Worm (Caenorhabditis elegans) whole organism, late embryonic: ENCODE data around the gene Y55B1BL.1.

Experiments used
- C08G9.2 ChIP-seq: sonication (generic microtip); optimal IDR thresholded peaks from 2 replicates; lab custom pipeline; 2016; ENCODE audit warnings: mild to moderate bottlenecking, missing genetic modification characterization, moderate library complexity, missing compliant biosample characterization
- T23F11.4 ChIP-seq: fragments of 200-800 bp; sonication (Bioruptor generic); optimal IDR thresholded peaks from 2 replicates; lab custom pipeline; 2018; ENCODE audit warnings: mild to moderate bottlenecking, missing genetic modification characterization, missing compliant biosample characterization
- Y22D7AL.16 ChIP-seq: sonication (generic microtip); optimal IDR thresholded peaks from 2 replicates; lab custom pipeline; 2016; ENCODE audit warnings: missing genetic modification characterization, missing compliant biosample characterization
- ama-1 ChIP-seq: fragments of 150-350 bp; optimal IDR thresholded peaks from 2 replicates; lab custom pipeline; 2014
- ceh-18 ChIP-seq: sonication (generic microtip); optimal IDR thresholded peaks from 2 replicates; lab custom pipeline; 2016; ENCODE audit warnings: missing genetic modification characterization, missing compliant biosample characterization
- ceh-22 ChIP-seq: sonication (generic microtip); optimal IDR thresholded peaks from 2 replicates; lab custom pipeline; 2017; ENCODE audit warnings: missing biosample characterization, missing genetic modification characterization
- ceh-30 ChIP-seq: fragments of 150-350 bp; optimal IDR thresholded peaks from 2 replicates; lab custom pipeline; 2014; ENCODE audit warnings: missing biosample characterization, missing genetic modification characterization
- ceh-34 ChIP-seq: sonication (generic microtip); optimal IDR thresholded peaks from 2 replicates; lab custom pipeline; 2016; ENCODE audit warnings: mild to moderate bottlenecking, missing genetic modification characterization, missing compliant biosample characterization
- ceh-45 ChIP-seq: fragments of 200-800 bp; sonication (Bioruptor generic); IDR thresholded peaks from 2 replicates; pipeline ENCODE4 v1.3.6; 2022; ENCODE audit warnings: missing genetic modification reagents, missing genetic modification characterization, missing compliant biosample characterization
- ceh-6 ChIP-seq: fragments of 200-800 bp; sonication (Bioruptor generic); optimal IDR thresholded peaks from 2 replicates; lab custom pipeline; 2018; ENCODE audit warnings: mild to moderate bottlenecking, missing genetic modification characterization, missing compliant biosample characterization
- ceh-9 ChIP-seq: sonication (generic microtip); optimal IDR thresholded peaks from 2 replicates; lab custom pipeline; 2016; ENCODE audit warnings: mild to moderate bottlenecking, missing genetic modification characterization, inconsistent platforms, missing compliant biosample characterization
- che-1 ChIP-seq: sonication (generic microtip); optimal IDR thresholded peaks from 2 replicates; lab custom pipeline; 2016; ENCODE audit warnings: mild to moderate bottlenecking, missing genetic modification characterization, missing compliant biosample characterization
- dmd-4 ChIP-seq: sonication (generic microtip); optimal IDR thresholded peaks from 2 replicates; lab custom pipeline; 2016; ENCODE audit warnings: borderline replicate concordance, missing genetic modification characterization, missing compliant biosample characterization
- dve-1 ChIP-seq: sonication (generic microtip); optimal IDR thresholded peaks from 2 replicates; lab custom pipeline; 2017; ENCODE audit warnings: antibody characterized with exemption, mild to moderate bottlenecking, missing genetic modification characterization, missing compliant biosample characterization
- elt-2 ChIP-seq: sonication (generic microtip); optimal IDR thresholded peaks from 2 replicates; lab custom pipeline; 2016; ENCODE audit warnings: missing genetic modification reagents, missing genetic modification characterization, missing compliant biosample characterization
- ets-4 ChIP-seq: sonication (generic microtip); optimal IDR thresholded peaks from 2 replicates; lab custom pipeline; 2016; ENCODE audit warnings: missing genetic modification characterization, missing compliant biosample characterization
- eyg-1 ChIP-seq: sonication (generic microtip); optimal IDR thresholded peaks from 2 replicates; lab custom pipeline; 2016; ENCODE audit warnings: missing genotype, missing genetic modification characterization, missing compliant biosample characterization
- fax-1 ChIP-seq: sonication (generic microtip); optimal IDR thresholded peaks from 2 replicates; lab custom pipeline; 2016; ENCODE audit warnings: missing genotype, missing genetic modification characterization, missing compliant biosample characterization
- fkh-10 ChIP-seq: fragments of 150-350 bp; optimal IDR thresholded peaks from 2 replicates; lab custom pipeline; 2014; ENCODE audit warnings: missing biosample characterization, missing genetic modification reagents, missing genetic modification characterization
- hlh-13 ChIP-seq: fragments of 200-800 bp; sonication (Bioruptor generic); optimal IDR thresholded peaks from 2 replicates; lab custom pipeline; 2018; ENCODE audit warnings: mild to moderate bottlenecking, missing genetic modification characterization, missing compliant biosample characterization
- hlh-15 ChIP-seq: sonication (generic microtip); optimal IDR thresholded peaks from 2 replicates; lab custom pipeline; 2016; ENCODE audit warnings: missing genetic modification characterization, missing compliant biosample characterization
- hlh-8 ChIP-seq: sonication (generic microtip); optimal IDR thresholded peaks from 2 replicates; lab custom pipeline; 2016; ENCODE audit warnings: missing genotype, missing genetic modification characterization, missing compliant biosample characterization
- lin-11 ChIP-seq: fragments of 200-800 bp; sonication (Bioruptor generic); optimal IDR thresholded peaks from 2 replicates; lab custom pipeline; 2018; ENCODE audit warnings: mild to moderate bottlenecking, missing genetic modification characterization, missing compliant biosample characterization
- nfya-1 ChIP-seq: sonication (generic microtip); optimal IDR thresholded peaks from 2 replicates; lab custom pipeline; 2017; ENCODE audit warnings: missing genetic modification characterization, mild to moderate bottlenecking, missing compliant biosample characterization, antibody characterized with exemption, moderate library complexity
- pax-1 ChIP-seq: fragments of 150-350 bp; optimal IDR thresholded peaks from 2 replicates; lab custom pipeline; 2014; ENCODE audit warnings: missing biosample characterization, missing genetic modification characterization
- sdc-2 ChIP-seq: sonication (generic microtip); optimal IDR thresholded peaks from 2 replicates; lab custom pipeline; 2016; ENCODE audit warnings: missing genotype, missing genetic modification characterization, missing compliant biosample characterization
- sox-2 ChIP-seq: fragments of 200-800 bp; sonication (Bioruptor generic); IDR thresholded peaks from 2 replicates; pipeline ENCODE4 v1.3.6; 2022; ENCODE audit warnings: missing genetic modification reagents, missing genetic modification characterization, missing compliant biosample characterization
- syd-9 ChIP-seq: sonication (generic microtip); optimal IDR thresholded peaks from 2 replicates; lab custom pipeline; 2016; ENCODE audit warnings: mild to moderate bottlenecking, missing genetic modification characterization, moderate library complexity, missing compliant biosample characterization
- tbx-2 ChIP-seq: sonication (generic microtip); optimal IDR thresholded peaks from 2 replicates; lab custom pipeline; 2016; ENCODE audit warnings: missing genetic modification characterization, missing compliant biosample characterization
- ttx-3 ChIP-seq: sonication (generic microtip); optimal IDR thresholded peaks from 2 replicates; lab custom pipeline; 2016; ENCODE audit warnings: missing genetic modification reagents, missing genetic modification characterization, missing compliant biosample characterization
- unc-3 ChIP-seq, 2 experiments: fragments of 200-800 bp in 1 of 2; sonication (Bioruptor generic) in 1 of 2; sonication (generic microtip) in 1 of 2; conservative IDR thresholded peaks in 1 of 2; optimal IDR thresholded peaks in 1 of 2; 2 replicates each; pipeline versions ENCODE4 v1.3.6 to Lab custom; 2016 to 2022; ENCODE audit warnings: missing compliant biosample characterization in 2 of 2, missing genetic modification characterization in 2 of 2, missing genetic modification reagents in 1 of 2
- unc-42 ChIP-seq: sonication (generic microtip); optimal IDR thresholded peaks from 2 replicates; lab custom pipeline; 2016; ENCODE audit warnings: missing genotype, missing genetic modification characterization, missing compliant biosample characterization
- unc-55 ChIP-seq: sonication (generic microtip); optimal IDR thresholded peaks from 2 replicates; lab custom pipeline; 2017; ENCODE audit warnings: missing biosample characterization, missing genetic modification reagents, missing genetic modification characterization
- unc-86 ChIP-seq: sonication (generic microtip); optimal IDR thresholded peaks from 2 replicates; lab custom pipeline; 2016; ENCODE audit warnings: missing genetic modification characterization, missing compliant biosample characterization
- zip-5 ChIP-seq: sonication (generic microtip); optimal IDR thresholded peaks from 2 replicates; lab custom pipeline; 2016; ENCODE audit warnings: missing genetic modification characterization, missing compliant biosample characterization
- ztf-16 ChIP-seq: sonication (generic microtip); optimal IDR thresholded peaks from 2 replicates; lab custom pipeline; 2017; ENCODE audit warnings: missing genetic modification characterization, missing compliant biosample characterization

Y55B1BL.1 gene

DNA sequence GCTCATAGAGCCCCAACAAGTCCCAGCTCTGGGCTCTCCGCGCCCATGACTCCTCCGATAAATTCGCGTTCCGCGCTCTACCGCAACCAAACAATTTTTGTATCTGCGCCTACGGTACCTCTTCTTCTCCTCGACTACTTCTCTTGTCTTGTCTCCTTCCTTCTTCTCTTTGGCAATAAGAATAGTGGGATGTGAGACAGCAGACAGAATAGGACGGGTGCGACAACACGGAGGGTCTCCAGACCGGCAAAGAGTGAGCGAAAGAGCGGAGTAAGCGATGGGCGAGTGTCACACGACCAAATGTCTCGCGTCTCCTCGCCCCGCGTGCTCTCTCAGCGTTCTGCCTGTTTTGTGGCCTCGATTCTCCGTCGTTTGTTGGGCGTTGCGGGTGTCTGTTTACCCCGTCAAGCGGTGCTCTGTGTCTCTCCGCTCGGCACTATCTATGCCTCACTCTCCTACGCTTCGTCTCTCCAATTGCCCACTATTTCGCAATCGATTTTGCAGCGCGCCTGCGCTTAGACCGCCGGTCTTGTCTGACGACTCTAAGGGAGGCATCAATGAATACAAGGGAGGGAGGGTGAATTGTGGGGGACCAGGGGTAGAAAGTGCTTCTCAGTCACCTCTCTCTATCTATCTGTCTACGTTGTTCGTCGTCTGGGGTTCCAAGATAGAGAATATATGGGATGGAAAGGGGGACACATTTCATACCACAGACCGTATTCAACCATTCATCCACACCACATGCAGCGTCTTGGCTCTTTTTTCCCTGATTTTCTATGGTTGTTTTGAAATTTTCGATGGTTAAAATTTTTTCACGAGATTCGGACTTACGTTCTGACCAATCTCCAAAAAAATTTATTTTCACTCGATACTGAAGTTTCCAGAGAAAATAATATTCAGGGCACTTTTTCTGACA, 47.4 kb upstream of the Y55B1BL.1 start, which contains the start of gene gei-4 (continued):
- TF ChIP-seq unc-55 (peak; percentile 95), unc-42 (tag; lab: Kevin White, UChicago) (peak; percentile 32), sdc-2 (tag; lab: Kevin White, UChicago) (peak; percentile 53), ceh-18 (tag; lab: Kevin White, UChicago) (peak; percentile 69), unc-86 (tag; lab: Kevin White, UChicago) (no peak)

DNA sequence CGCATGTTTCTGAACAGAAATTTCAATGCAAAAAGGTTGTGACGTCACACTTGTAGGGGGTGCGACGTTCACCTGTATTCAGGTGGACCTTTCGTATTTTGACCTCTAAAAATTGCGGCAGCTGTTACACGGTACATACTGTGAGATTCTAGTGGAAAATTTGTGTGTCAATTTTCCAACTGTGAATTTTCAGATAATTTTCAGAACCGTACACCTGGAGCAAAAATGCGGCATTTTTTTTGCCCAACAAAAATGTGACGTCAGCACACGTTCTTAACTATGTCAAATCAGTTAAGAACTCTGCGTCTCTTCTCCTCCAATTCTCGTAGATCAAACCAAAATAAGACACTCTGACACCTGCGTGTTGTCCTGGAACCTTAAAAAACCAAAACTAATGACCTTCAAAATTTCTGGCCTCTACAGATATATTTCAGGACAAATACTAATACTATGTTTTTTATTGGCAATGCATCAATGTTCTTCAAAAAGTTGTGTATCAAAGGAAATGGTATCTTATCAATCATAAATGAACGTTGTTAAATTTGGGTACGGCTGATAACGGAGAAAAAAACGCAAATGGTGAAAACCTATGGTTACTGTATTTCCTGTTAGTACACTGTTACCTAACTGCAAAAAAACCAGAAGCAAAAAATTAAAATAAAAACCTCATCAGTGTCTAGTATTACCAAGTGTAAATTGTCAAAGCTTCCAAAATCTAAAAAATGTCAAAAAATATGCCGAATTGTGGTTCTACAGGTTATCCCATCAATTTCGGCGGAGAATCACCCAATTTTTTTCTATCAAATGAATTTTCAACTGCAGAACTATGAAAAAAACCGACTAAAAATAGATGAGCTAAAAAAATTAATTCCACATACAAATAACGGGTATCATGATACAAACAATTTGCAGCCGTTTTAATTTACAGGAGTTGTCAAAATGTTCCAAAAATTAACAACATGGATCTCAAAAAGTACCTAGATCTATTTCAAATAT, 45.0 kb upstream of the Y55B1BL.1 start:
- no peak for TF ChIP-seq unc-55
- TF ChIP-seq elt-2 (tag; lab: Kevin White, UChicago) = peak; percentile 80
- no peak for TF ChIP-seq hlh-8 (tag; lab: Kevin White, UChicago)
- TF ChIP-seq ceh-22 (tag; lab: Kevin White, UChicago) = no peak
- no peak for TF ChIP-seq Y22D7AL.16
- no peak for TF ChIP-seq dve-1 (tag; lab: Kevin White, UChicago)

DNA sequence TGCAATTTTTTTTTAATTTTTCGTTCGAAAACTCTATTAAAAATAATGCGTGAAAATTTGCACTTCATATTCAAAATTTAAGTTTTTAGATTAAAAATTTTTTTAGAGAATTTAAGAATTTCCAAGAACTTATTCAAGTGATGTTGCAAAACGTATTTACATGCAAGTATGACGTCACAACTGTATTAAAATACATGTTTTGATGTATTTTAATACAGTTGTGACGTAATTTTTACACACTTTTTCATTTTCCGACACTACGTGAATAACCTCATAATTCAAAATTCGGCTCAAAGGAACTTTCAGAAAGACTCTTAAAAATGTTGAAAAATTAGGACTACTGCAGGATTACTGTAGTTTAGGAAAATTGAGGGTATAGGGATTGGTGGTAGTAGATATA, 44.1 kb upstream of the Y55B1BL.1 start:
- TF ChIP-seq ceh-30 (no peak), hlh-13 (GFP tag; lab: Kevin White, UChicago) (no peak), sox-2 (GFP tag; lab: Robert Waterston, UW) (no peak), ceh-45 (no peak), hlh-15 (tag; lab: Kevin White, UChicago) (no peak), dmd-4 (no peak), tbx-2 (tag; lab: Kevin White, UChicago) (no peak), Y22D7AL.16 (no peak), ceh-9 (no peak), C08G9.2 (tag; lab: Kevin White, UChicago) (no peak), zip-5 (tag; lab: Kevin White, UChicago) (no peak), ztf-16 (no peak), fkh-10 (GFP tag; lab: Kevin White, UChicago) (no peak), ama-1 (no peak), ceh-34 (tag; lab: Kevin White, UChicago) (no peak)

DNA sequence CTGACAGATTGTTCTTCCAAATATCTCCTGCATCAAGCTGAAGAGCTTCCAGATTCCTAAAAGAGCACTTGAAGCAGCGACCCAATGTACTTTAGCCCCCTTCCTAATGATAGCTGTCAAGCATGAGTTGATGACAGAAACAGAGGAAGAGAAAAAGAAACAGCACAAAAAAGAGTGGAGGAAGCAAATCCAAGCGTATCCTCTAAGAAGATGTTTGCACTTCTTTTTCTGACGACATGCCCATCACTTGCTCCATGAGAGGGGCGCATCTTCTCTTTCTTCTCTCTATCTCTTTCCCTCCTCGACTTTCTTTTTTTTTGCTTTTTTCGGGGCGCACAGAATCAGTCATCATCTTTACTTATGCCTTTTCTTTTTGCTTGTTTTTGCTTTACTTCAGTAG, 41.9 kb upstream of the Y55B1BL.1 start:
- no peak for TF ChIP-seq unc-3 (GFP tag; conservative IDR thresholded peaks at IDR 0.05; lab: Robert Waterston, UW)
- no peak for TF ChIP-seq unc-3 (tag; optimal IDR thresholded peaks at IDR 0.05; lab: Kevin White, UChicago)
- TF ChIP-seq syd-9 (tag; lab: Kevin White, UChicago) = no peak

DNA sequence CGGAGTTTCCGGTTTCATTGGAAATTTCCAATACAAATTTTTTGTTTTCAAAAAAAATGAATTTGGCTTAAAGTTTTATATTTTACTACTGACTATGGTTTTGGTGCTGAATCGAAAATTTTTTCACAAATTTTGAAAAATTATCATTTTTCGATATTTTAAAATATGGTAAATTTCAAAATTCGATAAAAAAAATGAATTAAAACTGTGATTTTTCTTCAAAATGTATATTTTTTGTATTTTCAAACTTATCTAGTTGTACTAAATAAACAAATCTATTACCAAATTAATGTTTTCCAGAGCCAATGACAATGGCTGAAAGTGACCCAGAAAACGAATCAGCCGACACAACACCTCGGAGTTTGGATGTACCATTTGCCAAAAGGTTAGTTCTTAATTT, 36.5 kb upstream of the Y55B1BL.1 start, which contains the start of gene pll-1:
Gene pll-1 (plus strand): TSS at position 301 of the 400 bp plus-strand sequence.
- TF ChIP-seq ttx-3 (tag; lab: Kevin White, UChicago) = no peak
- TF ChIP-seq ceh-45 = no peak
- TF ChIP-seq zip-5 (tag; lab: Kevin White, UChicago) = no peak
- no peak for TF ChIP-seq sox-2 (GFP tag; lab: Robert Waterston, UW)
- TF ChIP-seq eyg-1 (tag; lab: Kevin White, UChicago) = no peak
- no peak for TF ChIP-seq lin-11 (tag; lab: Kevin White, UChicago)
- no peak for TF ChIP-seq ets-4
- no peak for TF ChIP-seq fax-1 (tag; lab: Kevin White, UChicago)
- no peak for TF ChIP-seq che-1
- no peak for TF ChIP-seq T23F11.4 (GFP tag; lab: Kevin White, UChicago)
- no peak for TF ChIP-seq ceh-34 (tag; lab: Kevin White, UChicago)
- TF ChIP-seq nfya-1 (tag; lab: Kevin White, UChicago) = no peak
- no peak for TF ChIP-seq ceh-6 (GFP tag; lab: Kevin White, UChicago)
- no peak for TF ChIP-seq pax-1 (tag; lab: Kevin White, UChicago)
